Worm (Caenorhabditis elegans) whole organism, L3 larva: ENCODE results near the gene dnj-14.

Experiments
- ama-1 ChIP-seq: fragments of 150-350 bp; optimal IDR thresholded peaks from 2 replicates; lab custom pipeline; 2018
- ceh-16 ChIP-seq: sonication (generic microtip); optimal IDR thresholded peaks from 2 replicates; lab custom pipeline; 2017; ENCODE audit warnings: missing biosample characterization, missing genetic modification characterization
- ceh-82 ChIP-seq: fragments of 150-350 bp; optimal IDR thresholded peaks from 2 replicates; lab custom pipeline; 2014; ENCODE audit warnings: missing biosample characterization, missing genetic modification characterization
- ceh-9 ChIP-seq: sonication (generic microtip); optimal IDR thresholded peaks from 2 replicates; lab custom pipeline; 2018; ENCODE audit warnings: missing biosample characterization, missing genetic modification characterization
- daf-12 ChIP-seq: fragments of 150-350 bp; optimal IDR thresholded peaks from 2 replicates; lab custom pipeline; 2014; ENCODE audit warnings: missing biosample characterization, missing genetic modification reagents, missing genetic modification characterization
- egl-5 ChIP-seq: fragments of 150-350 bp; optimal IDR thresholded peaks from 2 replicates; lab custom pipeline; 2017; ENCODE audit warnings: missing biosample characterization, missing genetic modification reagents, missing genetic modification characterization, inconsistent platforms
- elt-1 ChIP-seq: fragments of 150-350 bp; optimal IDR thresholded peaks from 2 replicates; lab custom pipeline; 2014; ENCODE audit warnings: missing biosample characterization, missing genetic modification characterization
- elt-2 ChIP-seq: sonication (generic microtip); optimal IDR thresholded peaks from 2 replicates; lab custom pipeline; 2016; ENCODE audit warnings: missing genetic modification reagents, mild to moderate bottlenecking, missing genetic modification characterization, missing compliant biosample characterization
- elt-3 ChIP-seq, 3 experiments: fragments of 150-350 bp in 1 of 3; sonication (generic microtip) in 2 of 3; optimal IDR thresholded peaks; 2 replicates in 2 of 3; 4 replicates in 1 of 3; lab custom pipeline; 2014 to 2017; ENCODE audit warnings: missing biosample characterization in 3 of 3, missing genetic modification characterization in 3 of 3
- eor-1 ChIP-seq, 2 experiments: fragments of 150-350 bp; optimal IDR thresholded peaks; 2 replicates each; lab custom pipeline; 2014 to 2018; ENCODE audit warnings: missing biosample characterization in 2 of 2, missing genetic modification characterization in 2 of 2
- fkh-10 ChIP-seq: sonication (generic microtip); optimal IDR thresholded peaks from 2 replicates; lab custom pipeline; 2017; ENCODE audit warnings: missing biosample characterization, missing genetic modification reagents, missing genetic modification characterization
- fos-1 ChIP-seq: fragments of 150-350 bp; optimal IDR thresholded peaks from 2 replicates; lab custom pipeline; 2014; ENCODE audit warnings: missing biosample characterization, missing genetic modification characterization
- hmg-11 ChIP-seq: sonication (generic microtip); optimal IDR thresholded peaks from 2 replicates; lab custom pipeline; 2016; ENCODE audit warnings: missing genetic modification characterization, missing compliant biosample characterization
- jun-1 ChIP-seq: fragments of 150-350 bp; optimal IDR thresholded peaks from 2 replicates; lab custom pipeline; 2014; ENCODE audit warnings: missing biosample characterization, missing genetic modification reagents, missing genetic modification characterization
- lin-15B ChIP-seq: fragments of 150-350 bp; optimal IDR thresholded peaks from 2 replicates; lab custom pipeline; 2014; ENCODE audit warnings: missing biosample characterization, missing genetic modification characterization
- lin-39 ChIP-seq: fragments of 150-350 bp; optimal IDR thresholded peaks from 2 replicates; lab custom pipeline; 2018; ENCODE audit warnings: missing biosample characterization, missing genetic modification reagents, missing genetic modification characterization
- lsy-12 ChIP-seq: sonication (generic microtip); optimal IDR thresholded peaks from 2 replicates; lab custom pipeline; 2016; ENCODE audit warnings: mild to moderate bottlenecking, missing genetic modification characterization, missing compliant biosample characterization
- mdl-1 ChIP-seq: fragments of 150-350 bp; optimal IDR thresholded peaks from 2 replicates; lab custom pipeline; 2014; ENCODE audit warnings: missing biosample characterization, missing genetic modification characterization
- mml-1 ChIP-seq: fragments of 150-350 bp; sonication (generic microtip); optimal IDR thresholded peaks from 3 replicates; lab custom pipeline; 2014; ENCODE audit warnings: missing biosample characterization, missing genetic modification characterization
- nfya-1 ChIP-seq: sonication (generic microtip); optimal IDR thresholded peaks from 2 replicates; lab custom pipeline; 2017; ENCODE audit warnings: missing genetic modification characterization, mild to moderate bottlenecking, missing compliant biosample characterization, antibody characterized with exemption, moderate library complexity; ENCODE audit not compliant: insufficient read depth
- nhr-11 ChIP-seq: fragments of 150-350 bp; optimal IDR thresholded peaks from 2 replicates; lab custom pipeline; 2014; ENCODE audit warnings: missing biosample characterization, missing genetic modification characterization
- nhr-23 ChIP-seq: fragments of 150-350 bp; optimal IDR thresholded peaks from 2 replicates; lab custom pipeline; 2014; ENCODE audit warnings: missing biosample characterization, missing genetic modification reagents, missing genetic modification characterization
- nhr-237 ChIP-seq: fragments of 150-350 bp; optimal IDR thresholded peaks from 2 replicates; lab custom pipeline; 2014; ENCODE audit warnings: missing biosample characterization, missing genetic modification characterization
- nhr-25 ChIP-seq: sonication (generic microtip); optimal IDR thresholded peaks from 2 replicates; lab custom pipeline; 2017; ENCODE audit warnings: missing biosample characterization, missing genetic modification characterization
- nhr-43 ChIP-seq: sonication (generic microtip); optimal IDR thresholded peaks from 2 replicates; lab custom pipeline; 2016; ENCODE audit warnings: mild to moderate bottlenecking, missing genetic modification characterization, missing compliant biosample characterization; ENCODE audit not compliant: poor library complexity, severe bottlenecking
- nhr-67 ChIP-seq: fragments of 150-350 bp; optimal IDR thresholded peaks from 2 replicates; lab custom pipeline; 2014; ENCODE audit warnings: missing biosample characterization, missing genetic modification characterization
- nhr-76 ChIP-seq: fragments of 150-350 bp; sonication (generic microtip); optimal IDR thresholded peaks from 5 replicates; lab custom pipeline; 2014; ENCODE audit warnings: missing biosample characterization, missing genetic modification characterization
- nhr-77 ChIP-seq: fragments of 150-350 bp; optimal IDR thresholded peaks from 2 replicates; lab custom pipeline; 2014; ENCODE audit warnings: missing biosample characterization, missing genetic modification characterization
- pha-4 ChIP-seq: fragments of 150-350 bp; optimal IDR thresholded peaks from 2 replicates; lab custom pipeline; 2014; ENCODE audit warnings: missing biosample characterization, missing genetic modification reagents, missing genetic modification characterization
- pqm-1 ChIP-seq: fragments of 150-350 bp; optimal IDR thresholded peaks from 2 replicates; lab custom pipeline; 2017; ENCODE audit warnings: missing biosample characterization, missing genetic modification characterization, inconsistent platforms
- sea-2 ChIP-seq: fragments of 150-350 bp; sonication (generic microtip); optimal IDR thresholded peaks from 4 replicates; lab custom pipeline; 2014; ENCODE audit warnings: missing biosample characterization, missing genetic modification reagents, missing genetic modification characterization
- skn-1 ChIP-seq: fragments of 150-350 bp; optimal IDR thresholded peaks from 2 replicates; lab custom pipeline; 2014; ENCODE audit warnings: missing biosample characterization, missing genetic modification characterization
- snpc-4 ChIP-seq: fragments of 150-350 bp; optimal IDR thresholded peaks from 2 replicates; lab custom pipeline; 2014; ENCODE audit warnings: missing biosample characterization, missing genetic modification characterization
- unc-39 ChIP-seq: sonication (generic microtip); optimal IDR thresholded peaks from 4 replicates; lab custom pipeline; 2017; ENCODE audit warnings: missing biosample characterization, missing genetic modification characterization
- zag-1 ChIP-seq: fragments of 150-350 bp; optimal IDR thresholded peaks from 2 replicates; lab custom pipeline; 2014; ENCODE audit warnings: missing biosample characterization, missing genetic modification characterization
- ztf-4 ChIP-seq: fragments of 150-350 bp; optimal IDR thresholded peaks from 2 replicates; lab custom pipeline; 2014; ENCODE audit warnings: missing biosample characterization, missing genetic modification characterization

The dnj-14 gene

ce11 chrX:4727388-4727787 is 15.8 kb upstream of the dnj-14 start, which contains the start of gene acc-3:
TSS of gene acc-3 (minus strand) at chrX:4727488.
- TF ChIP-seq mdl-1 (tag; lab: Kevin White, UChicago) = no peak
- no peak for TF ChIP-seq fos-1 (tag; lab: Kevin White, UChicago)
- TF ChIP-seq nfya-1 (tag; lab: Kevin White, UChicago) = no peak
- no peak for TF ChIP-seq elt-3 (tag; optimal IDR thresholded peaks at IDR 0.05; lab: Kevin White, UChicago)
- no peak for TF ChIP-seq nhr-76 (tag; lab: Kevin White, UChicago)

- TF ChIP-seq elt-2 (tag; lab: Kevin White, UChicago) = no peak
- peak; percentile 6 for TF ChIP-seq hmg-11 (tag; lab: Kevin White, UChicago)
- TF ChIP-seq nfya-1 (tag; lab: Kevin White, UChicago) = peak; percentile 12
- TF ChIP-seq ceh-82 (tag; lab: Kevin White, UChicago) = no peak
- no peak for TF ChIP-seq ceh-9 (tag; lab: Kevin White, UChicago)
- TF ChIP-seq, all 47 proteins: peak for 2
Measured at ce11 chrX:4720603-4721529, 9.3 kb upstream of the dnj-14 start, which contains the start of gene F55D10.4. TSS of gene F55D10.4 (minus strand) at chrX:4720653.

ce11 chrX:4718114-4718513 is 6.6 kb upstream of the dnj-14 start:
- TF ChIP-seq pqm-1 (tag; lab: Kevin White, UChicago) = no peak
- TF ChIP-seq fkh-10 (GFP tag; lab: Kevin White, UChicago) = peak; percentile 64

- no peak for TF ChIP-seq nhr-67 (tag; lab: Kevin White, UChicago)
- TF ChIP-seq lsy-12 (tag; lab: Kevin White, UChicago) = no peak
- TF ChIP-seq nhr-25 (tag; lab: Kevin White, UChicago) = no peak
- TF ChIP-seq ceh-9 (tag; lab: Kevin White, UChicago) = no peak
- no peak for TF ChIP-seq nhr-11 (tag; lab: Kevin White, UChicago)
- TF ChIP-seq sea-2 (GFP tag; lab: Kevin White, UChicago) = no peak
- no peak for TF ChIP-seq nfya-1 (tag; lab: Kevin White, UChicago)
- TF ChIP-seq elt-1 = no peak
- no peak for TF ChIP-seq ceh-16 (tag; lab: Kevin White, UChicago)
- TF ChIP-seq mdl-1 (tag; lab: Kevin White, UChicago) = no peak
- no peak for TF ChIP-seq mml-1 (tag; lab: Kevin White, UChicago)
- no peak for TF ChIP-seq nhr-23 (tag; lab: Kevin White, UChicago)
- no peak for TF ChIP-seq daf-12
- no peak for TF ChIP-seq egl-5
- no peak for TF ChIP-seq eor-1 (tag; optimal IDR thresholded peaks at IDR 0.05; lab: Kevin White, UChicago)
- no peak for TF ChIP-seq unc-39 (tag; lab: Kevin White, UChicago)
- TF ChIP-seq pha-4 (tag; lab: Kevin White, UChicago) = no peak
Measured at ce11 chrX:4715107-4715506, 3.6 kb upstream of the dnj-14 start, which contains the start of gene rpl-25.1. TSS of gene rpl-25.1 (plus strand) at chrX:4715178.

- TF ChIP-seq nfya-1 (tag; lab: Kevin White, UChicago) = peak; percentile 48
- no peak for TF ChIP-seq mml-1 (tag; lab: Kevin White, UChicago)
- peak; percentile 3 for TF ChIP-seq nhr-43
- peak; percentile 52 for TF ChIP-seq skn-1 (tag; lab: Kevin White, UChicago)
- peak; percentile 41 for TF ChIP-seq lin-15B
- TF ChIP-seq ztf-4 (tag; lab: Kevin White, UChicago) = no peak
- no peak for TF ChIP-seq nhr-77 (tag; lab: Kevin White, UChicago)
- peak; percentile 61 for TF ChIP-seq jun-1
- peak; percentile 32 for TF ChIP-seq lsy-12 (tag; lab: Kevin White, UChicago)
- peak; percentile 88 for TF ChIP-seq elt-2 (tag; lab: Kevin White, UChicago)
- no peak for TF ChIP-seq ceh-82 (tag; lab: Kevin White, UChicago)
- peak; percentile 93 for TF ChIP-seq pha-4 (tag; lab: Kevin White, UChicago)
- TF ChIP-seq fos-1 (tag; lab: Kevin White, UChicago) = no peak
- TF ChIP-seq nhr-237 (tag; lab: Kevin White, UChicago) = no peak
- peak; percentile 17 for TF ChIP-seq hmg-11 (tag; lab: Kevin White, UChicago)
- no peak for TF ChIP-seq ama-1 (lab: Kevin White, UChicago)
- TF ChIP-seq zag-1 (tag; lab: Kevin White, UChicago) = no peak
- TF ChIP-seq ceh-9 (tag; lab: Kevin White, UChicago) = no peak
- peak; percentile 62 for TF ChIP-seq pqm-1 (tag; lab: Kevin White, UChicago)
- peak; percentile 5 for TF ChIP-seq lin-39 (tag; lab: Kevin White, UChicago)
- peak; percentile 27 for TF ChIP-seq snpc-4 (tag; lab: Kevin White, UChicago)
Measured at ce11 chrX:4706755-4707226, 4.8 kb downstream of the dnj-14 start, which contains the start of gene dhhc-10. TSS of gene dhhc-10 (plus strand) at chrX:4707176.
